Fruit fly (Drosophila melanogaster) S2 (cell line): Measurements from ENCODE around the gene CG31974.

Source experiments
- CG8478 ChIP-seq: fragments of >200 bp; optimal IDR thresholded peaks from 2 replicates; lab custom pipeline; 2018
- CTCF ChIP-seq, 2 experiments: fragments of >200 bp; optimal IDR thresholded peaks; 2 replicates each; lab custom pipeline; 2018

The CG31974 gene

dm6 chr2L:131466-132270 lies 11.2 kb downstream of the CG31974 start, which contains the start of gene Gs1:
Gs1 (plus strand) TSS chr2L:132077.
- TF ChIP-seq CG8478 (no peak), CTCF (optimal IDR thresholded peaks at IDR 0.05; lab: Kevin White, UChicago) (no peak)

- TF ChIP-seq CTCF (optimal IDR thresholded peaks at IDR 0.05; lab: Kevin White, UChicago) (no peak), CG8478 (no peak)
These were observed 12.2 kb downstream of the CG31974 start, which contains the start of gene CG3164 for dm6 chr2L:130691-131090. CG3164 (minus strand) TSS chr2L:130791.

dm6 chr2L:128977-129941 lies 13.6 kb downstream of the CG31974 start:
- TF ChIP-seq CG8478: peak; percentile 56
- no peak for TF ChIP-seq CTCF (optimal IDR thresholded peaks at IDR 0.05; lab: Kevin White, UChicago)

dm6 chr2L:128296-128715 lies 14.6 kb downstream of the CG31974 start:
- TF ChIP-seq CTCF (optimal IDR thresholded peaks at IDR 0.05; lab: Kevin White, UChicago) (no peak), CG8478 (no peak)

- TF ChIP-seq CTCF (optimal IDR thresholded peaks at IDR 0.05; lab: Kevin White, UChicago) (no peak), CG8478 (no peak)
These were observed 17.3 kb downstream of the CG31974 start for dm6 chr2L:125364-126252.

dm6 chr2L:123007-123327 lies 19.9 kb downstream of the CG31974 start:
- TF ChIP-seq CG8478 (no peak), CTCF (optimal IDR thresholded peaks at IDR 0.05; lab: Kevin White, UChicago) (no peak)

- TF ChIP-seq CTCF (optimal IDR thresholded peaks at IDR 0.05; lab: Kevin White, UChicago) (peak; percentile 42 to 66), CG8478 (no peak)
These were observed 20.5 kb downstream of the CG31974 start for dm6 chr2L:122167-123006.

dm6 chr2L:121456-121831 lies 21.4 kb downstream of the CG31974 start, which contains the start of gene CG4822:
CG4822 (minus strand) TSS chr2L:121754.
- TF ChIP-seq CG8478 (no peak), CTCF (optimal IDR thresholded peaks at IDR 0.05; lab: Kevin White, UChicago) (no peak)

- no peak for TF ChIP-seq CTCF (optimal IDR thresholded peaks at IDR 0.05; lab: Kevin White, UChicago)
- no peak for TF ChIP-seq CG8478
These were observed 22.1 kb downstream of the CG31974 start for dm6 chr2L:120492-121455.

dm6 chr2L:117750-118149 lies 25.1 kb downstream of the CG31974 start:
- no peak for TF ChIP-seq CTCF (optimal IDR thresholded peaks at IDR 0.05; lab: Kevin White, UChicago)
- TF ChIP-seq CG8478: no peak

dm6 chr2L:116388-116787 lies 26.5 kb downstream of the CG31974 start, which contains the start of gene CG13694:
CG13694 (minus strand) TSS chr2L:116488.
- TF ChIP-seq CTCF (optimal IDR thresholded peaks at IDR 0.05; lab: Kevin White, UChicago) (no peak), CG8478 (no peak)

dm6 chr2L:114429-114828 lies 28.5 kb downstream of the CG31974 start, which contains the start of gene ND-15:
ND-15 (plus strand) TSS chr2L:114726.
- TF ChIP-seq CTCF (optimal IDR thresholded peaks at IDR 0.05; lab: Kevin White, UChicago) (peak in 1 of 2 experiments; percentile 14), CG8478 (no peak)

dm6 chr2L:110046-110445 lies 32.8 kb downstream of the CG31974 start:
- TF ChIP-seq CTCF (optimal IDR thresholded peaks at IDR 0.05; lab: Kevin White, UChicago): no peak
